Fruit fly (Drosophila melanogaster): Measurements from ENCODE around the gene Brf.

The Brf gene

DNA sequence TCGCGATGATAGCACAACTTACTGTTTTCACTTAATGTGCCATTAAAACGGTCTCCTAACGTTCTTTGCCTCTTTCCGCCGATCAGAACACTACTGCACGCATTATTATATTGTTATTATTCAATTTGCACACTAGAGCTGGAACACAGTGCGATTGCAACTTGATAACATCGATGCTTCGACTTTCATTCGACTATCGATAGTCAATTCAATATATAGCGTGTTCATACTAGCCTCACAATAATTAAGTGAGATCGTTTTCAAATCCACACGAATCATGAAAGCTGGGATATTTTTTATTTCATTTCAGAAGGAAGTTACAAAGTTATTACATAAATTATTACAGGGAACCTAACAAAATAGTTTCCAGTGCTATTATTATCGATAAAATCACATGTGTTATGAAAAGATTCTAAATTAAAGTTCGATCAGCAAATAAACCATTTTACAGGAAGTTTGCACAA is 10.2 kb upstream of the Brf start (continued):
- TF ChIP-seq Hsf (GFP tag; optimal IDR thresholded peaks at IDR 0.05) (peak; percentile 82), z (GFP tag; IDR thresholded peaks at IDR 0.05) (no peak), crc (GFP tag; optimal IDR thresholded peaks at IDR 0.05) (peak; percentile 16), Dek (tag; optimal IDR thresholded peaks at IDR 0.05) (peak; percentile 75), CG8765 (GFP tag; IDR thresholded peaks at IDR 0.05) (no peak), dan (GFP tag; IDR thresholded peaks at IDR 0.05) (no peak), kay (GFP tag; optimal IDR thresholded peaks at IDR 0.05) (peak; percentile 30), Trl (optimal IDR thresholded peaks at IDR 0.05) (no peak), Trl (GFP tag; optimal IDR thresholded peaks at IDR 0.05) (peak; percentile 53), CrebB (tag; optimal IDR thresholded peaks at IDR 0.05) (peak; percentile 27), luna (GFP tag; optimal IDR thresholded peaks at IDR 0.05) (peak; percentile 52), sqz (GFP tag; optimal IDR thresholded peaks at IDR 0.05) (no peak), sens-2 (GFP tag; IDR thresholded peaks at IDR 0.05) (no peak), insv (GFP tag; optimal IDR thresholded peaks at IDR 0.05) (no peak), pum (GFP tag; optimal IDR thresholded peaks at IDR 0.05) (peak; percentile 52), H2.0 (GFP tag; IDR thresholded peaks at IDR 0.05) (peak; percentile 33; the same call in 1 of the 2 replicates), CG4854 (GFP tag; optimal IDR thresholded peaks at IDR 0.05) (no peak), CG7963 (GFP tag; IDR thresholded peaks at IDR 0.05; ENCODE audit: partially characterized antibody) (peak; percentile 73; the same call in 2 of the 3 replicates), ssp (GFP tag; IDR thresholded peaks at IDR 0.05) (peak; percentile 97), CG13424 (tag; optimal IDR thresholded peaks at IDR 0.05) (peak; percentile 57), PHDP (tag; optimal IDR thresholded peaks at IDR 0.05) (peak; percentile 68), CG14965 (GFP tag; optimal IDR thresholded peaks at IDR 0.05; ENCODE audit: borderline replicate concordance) (no peak), cas (GFP tag; IDR thresholded peaks at IDR 0.05) (0 out of 2 replicates have a peak, but pooled peaks have one; percentile 31), CG33213 (GFP tag; optimal IDR thresholded peaks at IDR 0.05) (peak; percentile 4), mirr (GFP tag; optimal IDR thresholded peaks at IDR 0.05) (peak; percentile 17), sim (GFP tag; IDR thresholded peaks at IDR 0.05) (no peak), sna (GFP tag; IDR thresholded peaks at IDR 0.05; ENCODE audit: partially characterized antibody) (peak; percentile 63; the same call in 1 of the 2 replicates), bigmax (GFP tag; optimal IDR thresholded peaks at IDR 0.05) (no peak), CG1529 (GFP tag; optimal IDR thresholded peaks at IDR 0.05) (no peak), Mes4 (GFP tag; optimal IDR thresholded peaks at IDR 0.05) (peak; percentile 27), bowl (GFP tag; IDR thresholded peaks at IDR 0.05) (no peak), CG17186 (GFP tag; optimal IDR thresholded peaks at IDR 0.05) (peak; percentile 21), CG11560 (tag; IDR thresholded peaks at IDR 0.05) (no peak), Xrp1 (GFP tag; IDR thresholded peaks at IDR 0.05) (peak; percentile 17; the same call in 1 of the 2 replicates), MBD-R2 (GFP tag; IDR thresholded peaks at IDR 0.05) (peak; percentile 65), CTCF (GFP tag; optimal IDR thresholded peaks at IDR 0.05) (no peak), dm (GFP tag; optimal IDR thresholded peaks at IDR 0.05) (peak; percentile 21), CG2129 (GFP tag; IDR thresholded peaks at IDR 0.05; ENCODE audit: partially characterized antibody) (0 out of 2 replicates have a peak, but pooled peaks have one; percentile 19), CG9817 (tag; optimal IDR thresholded peaks at IDR 0.05) (peak; percentile 54), CG12769 (tag; optimal IDR thresholded peaks at IDR 0.05) (peak; percentile 72), Camta (GFP tag; optimal IDR thresholded peaks at IDR 0.05) (peak; percentile 53), gro (GFP tag; optimal IDR thresholded peaks at IDR 0.05) (peak; percentile 51), CG6683 (GFP tag; optimal IDR thresholded peaks at IDR 0.05) (peak; percentile 1), nom (GFP tag; optimal IDR thresholded peaks at IDR 0.05) (no peak), BEAF-32 (GFP tag; optimal IDR thresholded peaks at IDR 0.05) (peak; percentile 90), CG30403 (GFP tag; optimal IDR thresholded peaks at IDR 0.05) (peak; percentile 65), chinmo (GFP tag; IDR thresholded peaks at IDR 0.05; ENCODE audit: partially characterized antibody) (peak; percentile 96), Lpt (GFP tag; optimal IDR thresholded peaks at IDR 0.05) (no peak), CG14014 (GFP tag; IDR thresholded peaks at IDR 0.05) (no peak), E2f1 (GFP tag; IDR thresholded peaks at IDR 0.05) (0 out of 2 replicates have a peak, but pooled peaks have one; percentile 29), Nf-YA (GFP tag; IDR thresholded peaks at IDR 0.05) (0 out of 2 replicates have a peak, but pooled peaks have one; percentile 28), ci (GFP tag; IDR thresholded peaks at IDR 0.05) (no peak)
